Worm (Caenorhabditis elegans): ENCODE results near the gene smc-6.

- no peak for TF ChIP-seq nhr-11 (tag; optimal IDR thresholded peaks at IDR 0.05)
- TF ChIP-seq ceh-24 (tag; optimal IDR thresholded peaks at IDR 0.05), result no peak
- TF ChIP-seq hlh-13 (GFP tag; optimal IDR thresholded peaks at IDR 0.05), result no peak
- TF ChIP-seq unc-3 (GFP tag; conservative IDR thresholded peaks at IDR 0.05), result no peak
- no peak for TF ChIP-seq unc-3 (tag; optimal IDR thresholded peaks at IDR 0.05)
- no peak for TF ChIP-seq pag-3 (tag; optimal IDR thresholded peaks at IDR 0.05; ENCODE audit: borderline replicate concordance)
- TF ChIP-seq fkh-10 (GFP tag; optimal IDR thresholded peaks at IDR 0.05), result no peak
- no peak for TF ChIP-seq npax-4 (tag; optimal IDR thresholded peaks at IDR 0.05)
- no peak for TF ChIP-seq tbx-2 (tag; optimal IDR thresholded peaks at IDR 0.05)
- no peak for TF ChIP-seq gmeb-2 (tag; optimal IDR thresholded peaks at IDR 0.05)
- TF ChIP-seq hlh-30 (tag; optimal IDR thresholded peaks at IDR 0.05; ENCODE audit: insufficient read depth), result no peak
- no peak for TF ChIP-seq pqm-1 (tag; optimal IDR thresholded peaks at IDR 0.05)
- TF ChIP-seq ceh-9 (tag; optimal IDR thresholded peaks at IDR 0.05), result no peak
These were observed 35.6 kb upstream of the smc-6 start for ce11 chrII:11542958-11543357.
